Worm (Caenorhabditis elegans): ENCODE data around the gene F40F8.12.
"Not testable (repeated sequence)": the region's sequence is repeated elsewhere in the genome, so short reads cannot be mapped to it uniquely, and the experiment has no call there.

Gene F40F8.12

ce11 chrII:11110419-11110818 is 19.2 kb upstream of the F40F8.12 start:
- TF ChIP-seq flh-1 (GFP tag; optimal IDR thresholded peaks at IDR 0.05) (no peak), ces-1 (GFP tag; optimal IDR thresholded peaks at IDR 0.05) (no peak), sptf-1 (tag; optimal IDR thresholded peaks at IDR 0.05) (no peak), pha-4 (tag; optimal IDR thresholded peaks at IDR 0.05) (no peak), snpc-4 (tag; optimal IDR thresholded peaks at IDR 0.05) (no peak), nhr-2 (tag; optimal IDR thresholded peaks at IDR 0.05) (no peak), mab-5 (tag; optimal IDR thresholded peaks at IDR 0.05) (no peak), M03D4.4 (tag; optimal IDR thresholded peaks at IDR 0.05) (no peak), ztf-11 (tag; optimal IDR thresholded peaks at IDR 0.05) (no peak), drap-1 (GFP tag; optimal IDR thresholded peaks at IDR 0.05) (no peak), nhr-76 (tag; optimal IDR thresholded peaks at IDR 0.05) (no peak)

- TF ChIP-seq sem-2 (GFP tag; optimal IDR thresholded peaks at IDR 0.05) (no peak), lin-13 (tag; optimal IDR thresholded peaks at IDR 0.05) (no peak), unc-39 (tag; optimal IDR thresholded peaks at IDR 0.05) (no peak), ceh-43 (GFP tag; optimal IDR thresholded peaks at IDR 0.05) (no peak), mab-5 (tag; optimal IDR thresholded peaks at IDR 0.05) (no peak), pha-4 (tag; optimal IDR thresholded peaks at IDR 0.05) (no peak), lin-32 (GFP tag; optimal IDR thresholded peaks at IDR 0.05) (no peak), ztf-11 (tag; optimal IDR thresholded peaks at IDR 0.05) (no peak), elt-3 (tag; optimal IDR thresholded peaks at IDR 0.05) (no peak), zip-8 (tag; optimal IDR thresholded peaks at IDR 0.05) (no peak), hlh-1 (tag; optimal IDR thresholded peaks at IDR 0.05) (no peak)
These were observed 18.5 kb upstream of the F40F8.12 start, which contains the start of gene glb-4 for ce11 chrII:11111107-11111506. Gene glb-4, minus strand, starts transcription at chrII:11111207.

- TF ChIP-seq tbx-8 (GFP tag; optimal IDR thresholded peaks at IDR 0.05): no peak
- TF ChIP-seq mab-5 (tag; optimal IDR thresholded peaks at IDR 0.05): no peak
- TF ChIP-seq unc-120 (tag; optimal IDR thresholded peaks at IDR 0.05; ENCODE audit: poor library complexity, severe bottlenecking): no peak
- TF ChIP-seq elt-3 (tag; optimal IDR thresholded peaks at IDR 0.05): no peak
- TF ChIP-seq nhr-237 (tag; optimal IDR thresholded peaks at IDR 0.05): no peak
- TF ChIP-seq ceh-83 (GFP tag; optimal IDR thresholded peaks at IDR 0.05): no peak
- TF ChIP-seq nhr-76 (tag; optimal IDR thresholded peaks at IDR 0.05): no peak
- TF ChIP-seq mls-2 (tag; optimal IDR thresholded peaks at IDR 0.05): no peak
- no peak for TF ChIP-seq nhr-2 (tag; optimal IDR thresholded peaks at IDR 0.05)
- no peak for TF ChIP-seq lsy-2 (tag; optimal IDR thresholded peaks at IDR 0.05)
- no peak for TF ChIP-seq ham-2 (GFP tag; optimal IDR thresholded peaks at IDR 0.05)
- TF ChIP-seq blmp-1 (tag; optimal IDR thresholded peaks at IDR 0.05): no peak
- TF ChIP-seq lin-13 (tag; optimal IDR thresholded peaks at IDR 0.05): no peak
These were observed 17.2 kb upstream of the F40F8.12 start, which contains the start of gene mat-2 for ce11 chrII:11112419-11112818. Gene mat-2, plus strand, starts transcription at chrII:11112719.

ce11 chrII:11121800-11122199 is 7.8 kb upstream of the F40F8.12 start, which contains the start of gene W10C6.2:
Gene W10C6.2, minus strand, starts transcription at chrII:11121900.
- TF ChIP-seq sem-2 (GFP tag; optimal IDR thresholded peaks at IDR 0.05); ceh-43 (GFP tag; optimal IDR thresholded peaks at IDR 0.05); mls-2 (tag; optimal IDR thresholded peaks at IDR 0.05): not testable (repeated sequence)

- TF ChIP-seq nhr-12 (tag; optimal IDR thresholded peaks at IDR 0.05) (no peak), ceh-39 (tag; optimal IDR thresholded peaks at IDR 0.05) (no peak), unc-62 (GFP tag; optimal IDR thresholded peaks at IDR 0.05) (no peak), mls-2 (tag; optimal IDR thresholded peaks at IDR 0.05) (no peak), unc-39 (tag; optimal IDR thresholded peaks at IDR 0.05) (no peak), cnd-1 (tag; optimal IDR thresholded peaks at IDR 0.05) (no peak), flh-1 (GFP tag; optimal IDR thresholded peaks at IDR 0.05) (no peak), unc-120 (tag; optimal IDR thresholded peaks at IDR 0.05; ENCODE audit: poor library complexity, severe bottlenecking) (no peak), ces-1 (GFP tag; optimal IDR thresholded peaks at IDR 0.05) (no peak), lsy-2 (tag; optimal IDR thresholded peaks at IDR 0.05) (no peak), ceh-43 (GFP tag; optimal IDR thresholded peaks at IDR 0.05) (no peak), tbx-8 (GFP tag; optimal IDR thresholded peaks at IDR 0.05) (no peak), hlh-1 (tag; optimal IDR thresholded peaks at IDR 0.05) (no peak), ztf-11 (tag; optimal IDR thresholded peaks at IDR 0.05) (no peak)
These were observed 4.5 kb upstream of the F40F8.12 start for ce11 chrII:11125059-11125594.

All from whole organism, mixed stage, embryonic.